Worm (Caenorhabditis elegans) whole organism, late embryonic: ENCODE data around the gene C11E4.8.

Experiments
- C38D4.7 ChIP-seq: fragments of 200-800 bp; sonication (Bioruptor generic); optimal IDR thresholded peaks from 2 replicates; lab custom pipeline; 2018; ENCODE audit warnings: mild to moderate bottlenecking, missing genetic modification characterization, moderate library complexity, missing compliant biosample characterization
- Y22D7AL.16 ChIP-seq: sonication (generic microtip); optimal IDR thresholded peaks from 2 replicates; lab custom pipeline; 2016; ENCODE audit warnings: missing genetic modification characterization, missing compliant biosample characterization
- ahr-1 ChIP-seq: sonication (generic microtip); optimal IDR thresholded peaks from 2 replicates; lab custom pipeline; 2016; ENCODE audit warnings: missing genetic modification characterization, missing compliant biosample characterization
- ama-1 ChIP-seq: fragments of 150-350 bp; optimal IDR thresholded peaks from 2 replicates; lab custom pipeline; 2014
- ceh-14 ChIP-seq: sonication (generic microtip); optimal IDR thresholded peaks from 2 replicates; lab custom pipeline; 2016; ENCODE audit warnings: missing genotype, missing genetic modification characterization, missing compliant biosample characterization
- ceh-18 ChIP-seq: sonication (generic microtip); optimal IDR thresholded peaks from 2 replicates; lab custom pipeline; 2016; ENCODE audit warnings: missing genetic modification characterization, missing compliant biosample characterization
- ceh-24 ChIP-seq: sonication (generic microtip); optimal IDR thresholded peaks from 2 replicates; lab custom pipeline; 2016; ENCODE audit warnings: mild to moderate bottlenecking, missing genetic modification characterization, missing compliant biosample characterization
- ceh-30 ChIP-seq: fragments of 150-350 bp; optimal IDR thresholded peaks from 2 replicates; lab custom pipeline; 2014; ENCODE audit warnings: missing biosample characterization, missing genetic modification characterization
- ceh-31 ChIP-seq: sonication (generic microtip); optimal IDR thresholded peaks from 2 replicates; lab custom pipeline; 2016; ENCODE audit warnings: missing genetic modification characterization, missing compliant biosample characterization
- ceh-34 ChIP-seq: sonication (generic microtip); optimal IDR thresholded peaks from 2 replicates; lab custom pipeline; 2016; ENCODE audit warnings: mild to moderate bottlenecking, missing genetic modification characterization, missing compliant biosample characterization
- ceh-45 ChIP-seq: fragments of 200-800 bp; sonication (Bioruptor generic); IDR thresholded peaks from 2 replicates; pipeline ENCODE4 v1.3.6; 2022; ENCODE audit warnings: missing genetic modification reagents, missing genetic modification characterization, missing compliant biosample characterization
- ceh-48 ChIP-seq: sonication (generic microtip); optimal IDR thresholded peaks from 2 replicates; lab custom pipeline; 2016; ENCODE audit warnings: missing genetic modification characterization, inconsistent platforms, missing compliant biosample characterization
- che-1 ChIP-seq: sonication (generic microtip); optimal IDR thresholded peaks from 2 replicates; lab custom pipeline; 2016; ENCODE audit warnings: mild to moderate bottlenecking, missing genetic modification characterization, missing compliant biosample characterization
- dmd-4 ChIP-seq: sonication (generic microtip); optimal IDR thresholded peaks from 2 replicates; lab custom pipeline; 2016; ENCODE audit warnings: borderline replicate concordance, missing genetic modification characterization, missing compliant biosample characterization
- dve-1 ChIP-seq: sonication (generic microtip); optimal IDR thresholded peaks from 2 replicates; lab custom pipeline; 2017; ENCODE audit warnings: antibody characterized with exemption, mild to moderate bottlenecking, missing genetic modification characterization, missing compliant biosample characterization
- elt-2 ChIP-seq: sonication (generic microtip); optimal IDR thresholded peaks from 2 replicates; lab custom pipeline; 2016; ENCODE audit warnings: missing genetic modification reagents, missing genetic modification characterization, missing compliant biosample characterization
- elt-4 ChIP-seq: sonication (generic microtip); optimal IDR thresholded peaks from 2 replicates; lab custom pipeline; 2016; ENCODE audit warnings: missing genetic modification characterization, missing compliant biosample characterization
- fkh-10 ChIP-seq: fragments of 150-350 bp; optimal IDR thresholded peaks from 2 replicates; lab custom pipeline; 2014; ENCODE audit warnings: missing biosample characterization, missing genetic modification reagents, missing genetic modification characterization
- gmeb-2 ChIP-seq: sonication (generic microtip); optimal IDR thresholded peaks from 2 replicates; lab custom pipeline; 2016; ENCODE audit warnings: missing genetic modification characterization, inconsistent platforms, missing compliant biosample characterization
- hlh-13 ChIP-seq: fragments of 200-800 bp; sonication (Bioruptor generic); optimal IDR thresholded peaks from 2 replicates; lab custom pipeline; 2018; ENCODE audit warnings: mild to moderate bottlenecking, missing genetic modification characterization, missing compliant biosample characterization
- hlh-30 ChIP-seq: sonication (generic microtip); optimal IDR thresholded peaks from 2 replicates; lab custom pipeline; 2017; ENCODE audit warnings: antibody characterized with exemption, missing genetic modification characterization, missing compliant biosample characterization; ENCODE audit not compliant: insufficient read depth
- hlh-6 ChIP-seq: sonication (generic microtip); optimal IDR thresholded peaks from 2 replicates; lab custom pipeline; 2016; ENCODE audit warnings: missing genotype, missing genetic modification characterization, missing compliant biosample characterization
- hlh-8 ChIP-seq: sonication (generic microtip); optimal IDR thresholded peaks from 2 replicates; lab custom pipeline; 2016; ENCODE audit warnings: missing genotype, missing genetic modification characterization, missing compliant biosample characterization
- lim-6 ChIP-seq: sonication (generic microtip); optimal IDR thresholded peaks from 2 replicates; lab custom pipeline; 2016; ENCODE audit warnings: missing genetic modification characterization, missing compliant biosample characterization
- madf-2 ChIP-seq: sonication (generic microtip); optimal IDR thresholded peaks from 2 replicates; lab custom pipeline; 2017; ENCODE audit warnings: missing genetic modification characterization, missing compliant biosample characterization
- nhr-11 ChIP-seq: fragments of 150-350 bp; optimal IDR thresholded peaks from 2 replicates; lab custom pipeline; 2014; ENCODE audit warnings: missing biosample characterization, missing genetic modification characterization
- odd-2 ChIP-seq: sonication (generic microtip); optimal IDR thresholded peaks from 2 replicates; lab custom pipeline; 2017; ENCODE audit warnings: antibody characterized with exemption, mild to moderate bottlenecking, missing genetic modification characterization, missing compliant biosample characterization
- pha-4 ChIP-seq: fragments of 150-350 bp; optimal IDR thresholded peaks from 2 replicates; lab custom pipeline; 2018; ENCODE audit warnings: missing biosample characterization, missing genetic modification reagents, missing genetic modification characterization
- pqm-1 ChIP-seq: sonication (generic microtip); optimal IDR thresholded peaks from 2 replicates; lab custom pipeline; 2016; ENCODE audit warnings: missing genetic modification characterization, missing compliant biosample characterization
- rnt-1 ChIP-seq: sonication (generic microtip); optimal IDR thresholded peaks from 2 replicates; lab custom pipeline; 2016; ENCODE audit warnings: missing genetic modification characterization, missing compliant biosample characterization
- sdc-2 ChIP-seq: sonication (generic microtip); optimal IDR thresholded peaks from 2 replicates; lab custom pipeline; 2016; ENCODE audit warnings: missing genotype, missing genetic modification characterization, missing compliant biosample characterization
- sox-2 ChIP-seq: fragments of 200-800 bp; sonication (Bioruptor generic); IDR thresholded peaks from 2 replicates; pipeline ENCODE4 v1.3.6; 2022; ENCODE audit warnings: missing genetic modification reagents, missing genetic modification characterization, missing compliant biosample characterization
- sox-4 ChIP-seq: sonication (generic microtip); optimal IDR thresholded peaks from 2 replicates; lab custom pipeline; 2017; ENCODE audit warnings: mild to moderate bottlenecking, missing genetic modification characterization, inconsistent platforms, missing compliant biosample characterization
- syd-9 ChIP-seq: sonication (generic microtip); optimal IDR thresholded peaks from 2 replicates; lab custom pipeline; 2016; ENCODE audit warnings: mild to moderate bottlenecking, missing genetic modification characterization, moderate library complexity, missing compliant biosample characterization
- tbx-2 ChIP-seq: sonication (generic microtip); optimal IDR thresholded peaks from 2 replicates; lab custom pipeline; 2016; ENCODE audit warnings: missing genetic modification characterization, missing compliant biosample characterization
- ttx-3 ChIP-seq: sonication (generic microtip); optimal IDR thresholded peaks from 2 replicates; lab custom pipeline; 2016; ENCODE audit warnings: missing genetic modification reagents, missing genetic modification characterization, missing compliant biosample characterization
- unc-3 ChIP-seq, 2 experiments: fragments of 200-800 bp in 1 of 2; sonication (Bioruptor generic) in 1 of 2; sonication (generic microtip) in 1 of 2; conservative IDR thresholded peaks in 1 of 2; optimal IDR thresholded peaks in 1 of 2; 2 replicates each; pipeline versions ENCODE4 v1.3.6 to Lab custom; 2016 to 2022; ENCODE audit warnings: missing compliant biosample characterization in 2 of 2, missing genetic modification characterization in 2 of 2, missing genetic modification reagents in 1 of 2
- unc-86 ChIP-seq: sonication (generic microtip); optimal IDR thresholded peaks from 2 replicates; lab custom pipeline; 2016; ENCODE audit warnings: missing genetic modification characterization, missing compliant biosample characterization
- zip-5 ChIP-seq: sonication (generic microtip); optimal IDR thresholded peaks from 2 replicates; lab custom pipeline; 2016; ENCODE audit warnings: missing genetic modification characterization, missing compliant biosample characterization

C11E4.8 gene

ce11 chrX:9637700-9638099 is 17.5 kb downstream of the C11E4.8 start (continued):
- TF ChIP-seq sox-4 (tag; lab: Kevin White, UChicago) = peak; percentile 88
- peak; percentile 59 for TF ChIP-seq ceh-18 (tag; lab: Kevin White, UChicago)
- peak; percentile 85 for TF ChIP-seq che-1 (tag; lab: Kevin White, UChicago)
- no peak for TF ChIP-seq lim-6 (tag; lab: Kevin White, UChicago)
- peak; percentile 66 for TF ChIP-seq tbx-2
- no peak for TF ChIP-seq pqm-1
- peak; percentile 77 for TF ChIP-seq unc-86 (tag; lab: Kevin White, UChicago)
- TF ChIP-seq ttx-3 (tag; lab: Kevin White, UChicago) = peak; percentile 84
- TF ChIP-seq zip-5 (tag; lab: Kevin White, UChicago) = peak; percentile 59
- peak; percentile 57 for TF ChIP-seq ceh-48 (tag; lab: Kevin White, UChicago)
- peak; percentile 67 for TF ChIP-seq sdc-2 (tag; lab: Kevin White, UChicago)
- TF ChIP-seq nhr-11 = no peak
- TF ChIP-seq ama-1 (lab: Kevin White, UChicago) = no peak
- peak; percentile 74 for TF ChIP-seq madf-2 (tag; lab: Kevin White, UChicago)
- peak; percentile 71 for TF ChIP-seq dve-1 (tag; lab: Kevin White, UChicago)
- peak; percentile 81 for TF ChIP-seq hlh-13 (GFP tag; lab: Kevin White, UChicago)
- TF ChIP-seq hlh-6 (tag; lab: Kevin White, UChicago) = peak; percentile 75
- TF ChIP-seq ceh-14 (tag; lab: Kevin White, UChicago) = peak; percentile 84
- TF ChIP-seq sox-2 (GFP tag; lab: Robert Waterston, UW) = peak; percentile 73
- peak; percentile 66 for TF ChIP-seq syd-9 (tag; lab: Kevin White, UChicago)
- peak; percentile 74 for TF ChIP-seq ahr-1 (tag; lab: Kevin White, UChicago)
- TF ChIP-seq ceh-34 = peak; percentile 75

DNA sequence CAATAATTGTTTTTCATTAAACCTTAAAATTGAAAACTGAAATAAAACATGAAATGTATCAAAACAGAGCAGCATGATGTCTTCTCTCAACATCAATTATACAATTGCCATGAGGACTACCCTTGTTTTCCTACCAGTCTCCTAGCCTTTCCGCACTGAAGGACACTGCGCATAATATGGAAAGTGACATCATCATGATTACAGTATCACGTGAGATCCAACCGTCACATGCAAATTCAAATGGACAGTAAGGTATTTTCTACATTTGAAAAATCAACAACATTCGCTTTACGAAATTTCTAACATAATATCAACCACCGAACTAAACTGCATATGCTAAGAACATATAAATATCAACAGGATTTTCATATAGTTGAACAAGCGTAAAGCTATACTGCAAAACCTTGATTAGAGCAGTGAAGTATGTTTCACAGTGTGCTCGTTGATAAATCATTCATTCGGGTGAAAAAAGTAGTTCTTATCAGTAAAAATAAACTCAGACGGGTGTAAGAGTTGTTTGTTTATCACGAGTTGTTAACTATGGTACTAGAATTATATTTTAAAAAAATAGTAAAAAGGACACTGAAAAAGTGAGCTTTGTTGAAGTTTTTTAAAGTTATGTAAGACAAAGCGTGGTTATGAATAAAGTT is 18.7 kb downstream of the C11E4.8 start:
- TF ChIP-seq hlh-30 (tag; lab: Kevin White, UChicago) (peak; percentile 67), sox-2 (GFP tag; lab: Robert Waterston, UW) (no peak)

DNA sequence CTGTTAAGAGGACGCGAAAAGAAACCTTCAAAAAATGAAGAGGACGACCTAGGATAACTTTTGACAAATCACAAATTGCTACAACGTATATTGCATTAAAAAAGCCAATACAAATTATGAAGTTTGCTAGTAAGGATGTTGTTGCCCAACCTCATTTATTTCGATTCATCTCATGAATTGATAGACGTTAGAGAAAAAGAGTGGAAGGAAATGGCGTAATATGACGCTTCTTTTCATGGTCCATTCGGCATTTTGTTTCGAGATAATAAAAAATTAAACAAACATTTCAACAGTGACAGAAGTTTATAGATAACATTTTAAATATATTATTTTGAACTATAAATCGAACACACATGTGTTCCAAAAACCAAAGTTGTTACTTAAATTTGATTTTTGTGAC is 20.7 kb downstream of the C11E4.8 start:
- TF ChIP-seq elt-2 (no peak), hlh-8 (tag; lab: Kevin White, UChicago) (no peak)

- TF ChIP-seq syd-9 (tag; lab: Kevin White, UChicago) (no peak), ceh-31 (no peak), zip-5 (tag; lab: Kevin White, UChicago) (no peak), elt-4 (no peak), hlh-13 (GFP tag; lab: Kevin White, UChicago) (no peak), pqm-1 (no peak), rnt-1 (tag; lab: Kevin White, UChicago) (no peak), odd-2 (tag; lab: Kevin White, UChicago) (no peak), pha-4 (tag; lab: Kevin White, UChicago) (no peak), C38D4.7 (GFP tag; lab: Kevin White, UChicago) (no peak), Y22D7AL.16 (tag; lab: Kevin White, UChicago) (no peak), gmeb-2 (tag; lab: Kevin White, UChicago) (no peak), ceh-30 (no peak), ceh-45 (GFP tag; lab: Robert Waterston, UW) (no peak), tbx-2 (no peak), ceh-18 (tag; lab: Kevin White, UChicago) (no peak), dmd-4 (tag; lab: Kevin White, UChicago) (no peak), fkh-10 (no peak), ceh-24 (tag; lab: Kevin White, UChicago) (no peak), unc-3 (GFP tag; conservative IDR thresholded peaks at IDR 0.05; lab: Robert Waterston, UW) (no peak), unc-3 (tag; optimal IDR thresholded peaks at IDR 0.05; lab: Kevin White, UChicago) (no peak)
Observed at ce11 chrX:9642775-9643461, 22.7 kb downstream of the C11E4.8 start.
